Worm (Caenorhabditis elegans) whole organism, mixed stage, embryonic: ENCODE measurements around the gene Y51H7C.41.

Experiments
- M03D4.4 ChIP-seq: sonication (generic microtip); optimal IDR thresholded peaks from 2 replicates; lab custom pipeline; 2017; ENCODE audit warnings: mild to moderate bottlenecking, missing genetic modification characterization, missing compliant biosample characterization
- bed-3 ChIP-seq: fragments of 200-800 bp; sonication (Bioruptor generic); optimal IDR thresholded peaks from 3 replicates; lab custom pipeline; 2018; ENCODE audit warnings: mild to moderate bottlenecking, missing genetic modification characterization, moderate library complexity, missing compliant biosample characterization
- blmp-1 ChIP-seq: fragments of 150-350 bp; optimal IDR thresholded peaks from 2 replicates; lab custom pipeline; 2014; ENCODE audit warnings: missing biosample characterization, missing genetic modification characterization
- ceh-39 ChIP-seq: fragments of 150-350 bp; optimal IDR thresholded peaks from 2 replicates; lab custom pipeline; 2014; ENCODE audit warnings: missing biosample characterization, missing genetic modification characterization
- ceh-43 ChIP-seq: fragments of 200-800 bp; sonication (Bioruptor generic); optimal IDR thresholded peaks from 2 replicates; lab custom pipeline; 2018; ENCODE audit warnings: mild to moderate bottlenecking, missing genetic modification characterization, moderate library complexity, missing compliant biosample characterization
- ceh-83 ChIP-seq: fragments of 200-800 bp; sonication (Bioruptor generic); optimal IDR thresholded peaks from 2 replicates; lab custom pipeline; 2018; ENCODE audit warnings: mild to moderate bottlenecking, missing genetic modification characterization, missing compliant biosample characterization
- cnd-1 ChIP-seq: fragments of 200-800 bp; sonication (Bioruptor generic); optimal IDR thresholded peaks from 2 replicates; lab custom pipeline; 2018; ENCODE audit warnings: mild to moderate bottlenecking, missing genetic modification characterization, missing compliant biosample characterization
- drap-1 ChIP-seq: fragments of 200-800 bp; sonication (Bioruptor generic); optimal IDR thresholded peaks from 3 replicates; lab custom pipeline; 2018; ENCODE audit warnings: mild to moderate bottlenecking, missing genetic modification characterization, missing compliant biosample characterization
- elt-1 ChIP-seq: sonication (generic microtip); optimal IDR thresholded peaks from 2 replicates; lab custom pipeline; 2017; ENCODE audit warnings: missing genetic modification characterization, mild to moderate bottlenecking, missing compliant biosample characterization, antibody characterized with exemption, moderate library complexity, borderline replicate concordance; ENCODE audit not compliant: insufficient read depth
- flh-1 ChIP-seq: fragments of 200-800 bp; sonication (Bioruptor generic); optimal IDR thresholded peaks from 2 replicates; lab custom pipeline; 2018; ENCODE audit warnings: mild to moderate bottlenecking, missing genetic modification characterization, moderate library complexity, missing compliant biosample characterization
- ham-2 ChIP-seq: fragments of 200-800 bp; sonication (Bioruptor generic); optimal IDR thresholded peaks from 2 replicates; lab custom pipeline; 2018; ENCODE audit warnings: mild to moderate bottlenecking, missing genetic modification characterization, missing compliant biosample characterization
- hlh-1 ChIP-seq: fragments of 150-350 bp; optimal IDR thresholded peaks from 2 replicates; lab custom pipeline; 2014; ENCODE audit warnings: missing biosample characterization, missing genetic modification reagents, missing genetic modification characterization
- lin-13 ChIP-seq: fragments of 150-350 bp; optimal IDR thresholded peaks from 2 replicates; lab custom pipeline; 2014; ENCODE audit warnings: missing biosample characterization, missing genetic modification characterization
- lin-32 ChIP-seq: fragments of 200-800 bp; sonication (Bioruptor generic); optimal IDR thresholded peaks from 2 replicates; lab custom pipeline; 2018; ENCODE audit warnings: mild to moderate bottlenecking, missing genetic modification characterization, missing compliant biosample characterization
- lsy-2 ChIP-seq: fragments of 150-350 bp; optimal IDR thresholded peaks from 2 replicates; lab custom pipeline; 2014; ENCODE audit warnings: missing biosample characterization, missing genetic modification characterization
- mab-5 ChIP-seq: fragments of 150-350 bp; optimal IDR thresholded peaks from 2 replicates; lab custom pipeline; 2014; ENCODE audit warnings: missing biosample characterization, missing genetic modification characterization
- mep-1 ChIP-seq: fragments of 150-350 bp; optimal IDR thresholded peaks from 2 replicates; lab custom pipeline; 2017; ENCODE audit warnings: missing biosample characterization, missing genetic modification reagents, missing genetic modification characterization, inconsistent platforms
- mls-2 ChIP-seq: sonication (generic microtip); optimal IDR thresholded peaks from 2 replicates; lab custom pipeline; 2016; ENCODE audit warnings: mild to moderate bottlenecking, missing genetic modification characterization, moderate library complexity, missing compliant biosample characterization
- nhr-2 ChIP-seq: fragments of 150-350 bp; optimal IDR thresholded peaks from 2 replicates; lab custom pipeline; 2014; ENCODE audit warnings: missing biosample characterization, missing genetic modification characterization
- nhr-28 ChIP-seq: fragments of 150-350 bp; optimal IDR thresholded peaks from 2 replicates; lab custom pipeline; 2014; ENCODE audit warnings: missing biosample characterization, missing genetic modification characterization
- nhr-76 ChIP-seq: sonication (generic microtip); optimal IDR thresholded peaks from 2 replicates; lab custom pipeline; 2017; ENCODE audit warnings: missing biosample characterization, missing genetic modification characterization
- pha-4 ChIP-seq: fragments of 150-350 bp; optimal IDR thresholded peaks from 2 replicates; lab custom pipeline; 2018; ENCODE audit warnings: missing biosample characterization, missing genetic modification reagents, missing genetic modification characterization
- sem-2 ChIP-seq: fragments of 200-800 bp; sonication (Bioruptor generic); optimal IDR thresholded peaks from 2 replicates; lab custom pipeline; 2018; ENCODE audit warnings: mild to moderate bottlenecking, missing genetic modification characterization, missing compliant biosample characterization
- sptf-1 ChIP-seq: sonication (generic microtip); optimal IDR thresholded peaks from 2 replicates; lab custom pipeline; 2017; ENCODE audit warnings: mild to moderate bottlenecking, missing genetic modification characterization, moderate library complexity, missing compliant biosample characterization
- tbx-8 ChIP-seq: fragments of 200-800 bp; sonication (Bioruptor generic); optimal IDR thresholded peaks from 2 replicates; lab custom pipeline; 2018; ENCODE audit warnings: mild to moderate bottlenecking, missing genetic modification characterization, moderate library complexity, missing compliant biosample characterization
- unc-120 ChIP-seq: sonication (generic microtip); optimal IDR thresholded peaks from 2 replicates; lab custom pipeline; 2017; ENCODE audit warnings: missing genetic modification characterization, missing compliant biosample characterization; ENCODE audit not compliant: poor library complexity, severe bottlenecking
- unc-39 ChIP-seq: fragments of 150-350 bp; optimal IDR thresholded peaks from 2 replicates; lab custom pipeline; 2014; ENCODE audit warnings: missing biosample characterization, missing genetic modification characterization
- unc-62 ChIP-seq: fragments of 150-350 bp; optimal IDR thresholded peaks from 2 replicates; lab custom pipeline; 2014; ENCODE audit warnings: missing biosample characterization, missing genetic modification reagents, missing genetic modification characterization
- zip-8 ChIP-seq: fragments of 150-350 bp; optimal IDR thresholded peaks from 2 replicates; lab custom pipeline; 2014; ENCODE audit warnings: missing biosample characterization, missing genetic modification characterization
- ztf-11 ChIP-seq: fragments of 150-350 bp; optimal IDR thresholded peaks from 2 replicates; lab custom pipeline; 2014; ENCODE audit warnings: missing biosample characterization, missing genetic modification characterization

The Y51H7C.41 gene

ce11 chrII:1365985-1366384, 37.1 kb upstream of the Y51H7C.41 start:
- TF ChIP-seq ceh-39 (tag; lab: Kevin White, UChicago) (no peak), unc-120 (tag; lab: Kevin White, UChicago) (no peak), ceh-43 (GFP tag; lab: Kevin White, UChicago) (no peak), hlh-1 (tag; lab: Kevin White, UChicago) (no peak), nhr-2 (tag; lab: Kevin White, UChicago) (no peak), lsy-2 (tag; lab: Kevin White, UChicago) (no peak), elt-1 (no peak), pha-4 (tag; lab: Kevin White, UChicago) (no peak)

DNA sequence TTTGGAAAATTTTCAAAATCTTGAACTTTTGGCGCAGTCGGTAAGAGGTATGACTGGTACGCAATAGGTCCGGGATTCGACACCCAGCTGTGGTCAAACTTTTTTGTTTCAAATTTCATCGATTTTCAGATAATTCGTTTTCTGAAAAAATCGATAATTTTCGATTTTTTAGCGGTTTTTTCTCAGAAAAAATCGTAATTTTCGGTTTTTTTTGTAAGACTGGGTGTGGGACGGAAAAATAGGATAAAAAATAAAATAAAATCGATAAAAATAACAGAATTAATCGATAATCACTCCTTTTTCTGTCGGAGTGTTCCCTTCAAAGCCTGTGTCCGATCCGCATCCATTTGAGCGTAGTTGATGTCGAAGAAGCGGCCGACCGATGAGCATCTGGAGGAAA, 34.4 kb upstream of the Y51H7C.41 start:
- no peak for TF ChIP-seq nhr-76
- no peak for TF ChIP-seq elt-1
- TF ChIP-seq ceh-83 (GFP tag; lab: Kevin White, UChicago) = no peak
- TF ChIP-seq pha-4 (tag; lab: Kevin White, UChicago) = no peak
- TF ChIP-seq unc-120 (tag; lab: Kevin White, UChicago) = no peak
- TF ChIP-seq nhr-2 (tag; lab: Kevin White, UChicago) = no peak
- no peak for TF ChIP-seq lsy-2 (tag; lab: Kevin White, UChicago)
- TF ChIP-seq unc-62 (GFP tag; lab: Kevin White, UChicago) = no peak
- no peak for TF ChIP-seq lin-32 (GFP tag; lab: Kevin White, UChicago)
- no peak for TF ChIP-seq mep-1 (tag; lab: Kevin White, UChicago)
- TF ChIP-seq ham-2 (GFP tag; lab: Kevin White, UChicago) = no peak

DNA sequence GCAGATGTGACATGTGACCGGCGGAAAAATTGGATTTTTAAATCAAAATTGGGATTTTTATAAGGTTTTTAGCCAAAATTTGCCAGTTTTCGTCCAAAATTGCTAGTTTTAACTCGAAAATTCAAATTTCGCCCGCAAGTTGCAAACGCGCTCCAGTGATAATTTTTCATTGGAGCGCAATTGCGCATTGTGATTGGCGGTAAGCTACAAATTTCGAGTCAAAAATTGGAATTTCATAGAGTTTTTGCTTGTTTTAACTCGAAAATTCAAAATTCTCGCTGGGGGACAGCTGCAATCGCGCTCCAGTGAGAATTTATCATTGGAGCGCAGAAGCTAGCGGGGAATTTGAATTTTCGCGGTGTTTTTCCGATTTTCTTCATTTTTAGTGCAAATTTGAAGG, 33.8 kb upstream of the Y51H7C.41 start:
- TF ChIP-seq lin-32 (GFP tag; lab: Kevin White, UChicago) (no peak), ztf-11 (tag; lab: Kevin White, UChicago) (no peak), unc-120 (tag; lab: Kevin White, UChicago) (no peak), tbx-8 (GFP tag; lab: Kevin White, UChicago) (no peak), sem-2 (GFP tag; lab: Kevin White, UChicago) (no peak), mab-5 (tag; lab: Kevin White, UChicago) (no peak), sptf-1 (tag; lab: Kevin White, UChicago) (no peak), mls-2 (tag; lab: Kevin White, UChicago) (no peak), lin-13 (tag; lab: Kevin White, UChicago) (no peak), ceh-43 (GFP tag; lab: Kevin White, UChicago) (no peak)

DNA sequence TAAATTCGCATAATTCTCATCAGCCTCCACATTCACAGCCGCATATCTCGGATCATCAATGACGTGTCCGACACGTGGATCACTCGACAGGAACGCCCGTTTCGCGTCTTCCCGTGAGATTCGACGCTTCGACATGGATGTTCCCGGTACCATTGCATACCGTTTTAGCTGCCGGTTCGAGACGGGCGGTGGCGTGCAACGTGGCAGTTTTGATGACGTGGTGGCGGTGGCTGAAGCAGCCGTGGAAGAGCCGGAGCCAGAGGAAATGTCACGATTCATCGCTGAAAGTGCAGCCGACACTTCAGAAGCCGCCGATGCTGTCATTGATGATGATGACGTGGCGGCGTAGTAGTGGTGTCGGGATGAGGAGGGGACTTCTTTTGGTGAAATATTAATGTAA, 31.6 kb upstream of the Y51H7C.41 start:
- TF ChIP-seq M03D4.4 (tag; lab: Kevin White, UChicago) (no peak), ceh-39 (tag; lab: Kevin White, UChicago) (no peak), sptf-1 (tag; lab: Kevin White, UChicago) (no peak), mls-2 (tag; lab: Kevin White, UChicago) (no peak), unc-120 (tag; lab: Kevin White, UChicago) (no peak), drap-1 (no peak), tbx-8 (GFP tag; lab: Kevin White, UChicago) (no peak), blmp-1 (tag; lab: Kevin White, UChicago) (no peak), elt-1 (no peak), zip-8 (no peak)

- no peak for TF ChIP-seq ceh-39 (tag; lab: Kevin White, UChicago)
- TF ChIP-seq nhr-28 (tag; lab: Kevin White, UChicago) = no peak
- TF ChIP-seq ceh-43 (GFP tag; lab: Kevin White, UChicago) = no peak
- TF ChIP-seq ceh-83 (GFP tag; lab: Kevin White, UChicago) = no peak
- TF ChIP-seq tbx-8 (GFP tag; lab: Kevin White, UChicago) = no peak
- TF ChIP-seq unc-39 (tag; lab: Kevin White, UChicago) = no peak
- TF ChIP-seq cnd-1 (tag; lab: Kevin White, UChicago) = no peak
- TF ChIP-seq zip-8 = no peak
- no peak for TF ChIP-seq unc-62 (GFP tag; lab: Kevin White, UChicago)
- TF ChIP-seq, all 35 proteins: peak for 0
Measured at ce11 chrII:1372138-1372537, 31.0 kb upstream of the Y51H7C.41 start.

DNA sequence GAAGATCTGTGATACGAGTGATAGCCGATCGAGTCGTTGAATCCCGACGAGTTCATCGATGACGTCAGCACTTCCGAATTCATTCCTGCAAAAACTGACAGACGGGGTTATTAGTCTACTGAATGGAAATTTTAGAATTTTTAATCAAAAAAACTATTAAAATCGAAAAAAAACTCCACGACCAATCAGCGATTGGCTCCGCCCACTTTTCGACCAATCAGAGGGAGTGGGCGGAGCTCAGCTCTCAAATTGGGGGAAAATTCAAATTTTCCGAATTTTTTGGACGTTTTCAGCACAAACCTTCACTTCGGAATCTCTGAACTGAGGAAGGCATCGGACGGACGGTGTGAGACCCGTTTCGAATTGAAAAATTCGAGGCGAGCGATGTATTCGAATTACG, 30.2 kb upstream of the Y51H7C.41 start:
- no peak for TF ChIP-seq drap-1
- no peak for TF ChIP-seq ztf-11 (tag; lab: Kevin White, UChicago)
- no peak for TF ChIP-seq bed-3
- TF ChIP-seq unc-39 (tag; lab: Kevin White, UChicago) = no peak
- no peak for TF ChIP-seq unc-120 (tag; lab: Kevin White, UChicago)
- TF ChIP-seq ceh-39 (tag; lab: Kevin White, UChicago) = no peak
- TF ChIP-seq flh-1 (GFP tag; lab: Kevin White, UChicago) = no peak
- TF ChIP-seq lin-13 (tag; lab: Kevin White, UChicago) = no peak
- no peak for TF ChIP-seq cnd-1 (tag; lab: Kevin White, UChicago)
- TF ChIP-seq nhr-76 = no peak
- no peak for TF ChIP-seq zip-8
- TF ChIP-seq blmp-1 (tag; lab: Kevin White, UChicago) = no peak
